Worm (Caenorhabditis elegans) whole organism, midembryonic: ENCODE data around the gene F08C6.18.

ENCODE experiments used
- flt-1 ChIP-seq: fragments of 200-800 bp; sonication (Bioruptor generic); IDR thresholded peaks from 2 replicates; pipeline ENCODE4 v1.3.6; 2022; ENCODE audit warnings: missing genetic modification characterization, missing compliant biosample characterization
- klf-2 ChIP-seq: fragments of 200-800 bp; sonication (Bioruptor generic); conservative IDR thresholded peaks from 2 replicates; pipeline ENCODE4 v1.3.6; 2022; ENCODE audit warnings: missing genetic modification reagents, missing genetic modification characterization, missing compliant biosample characterization
- med-1 ChIP-seq: sonication (generic microtip); optimal IDR thresholded peaks from 2 replicates; lab custom pipeline; 2017; ENCODE audit warnings: missing genetic modification characterization, mild to moderate bottlenecking, missing compliant biosample characterization, antibody characterized with exemption, missing genetic modification reagents; ENCODE audit not compliant: insufficient read depth
- ref-1 ChIP-seq: fragments of 200-800 bp; sonication (Bioruptor generic); conservative IDR thresholded peaks from 2 replicates; pipeline ENCODE4 v1.3.6; 2022; ENCODE audit warnings: missing genetic modification reagents, missing genetic modification characterization, missing compliant biosample characterization

ce11 chrX:7540033-7540432, 33.4 kb downstream of the F08C6.18 start, which contains the start of gene glb-16:
- TF ChIP-seq klf-2 (GFP tag; lab: Robert Waterston, UW) (no peak), ref-1 (GFP tag; lab: Robert Waterston, UW) (no peak), flt-1 (GFP tag; lab: Robert Waterston, UW) (no peak), med-1 (no peak)
